Fruit fly (Drosophila melanogaster): Measurements from ENCODE around the gene CG6118.

DNA sequence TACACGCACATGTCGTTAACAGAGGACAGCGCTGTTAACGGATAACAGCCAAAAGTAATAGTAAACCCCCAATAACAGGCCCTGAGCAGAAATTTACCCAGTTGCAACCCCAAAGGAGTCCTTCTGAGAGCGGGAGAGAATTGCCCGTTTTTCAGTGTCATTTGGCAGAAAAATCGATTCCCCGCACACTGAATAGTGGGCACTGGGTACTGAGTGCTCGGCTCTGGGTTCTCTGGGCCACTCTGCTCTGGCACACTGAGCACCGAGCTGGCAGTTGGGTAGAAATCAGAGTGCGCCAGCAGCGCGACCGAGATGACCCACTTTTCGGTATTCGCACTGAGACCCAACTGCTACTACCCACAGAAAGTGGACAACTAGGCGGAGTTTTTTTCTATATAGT, 60.1 kb downstream of the CG6118 start, which contains the start of gene Rbp:
- TF ChIP-seq Dll (optimal IDR thresholded peaks at IDR 0.05) (no peak), pan (optimal IDR thresholded peaks at IDR 0.05) (no peak), psq (optimal IDR thresholded peaks at IDR 0.05) (no peak), usp (GFP tag; optimal IDR thresholded peaks at IDR 0.05) (no peak)
